Worm (Caenorhabditis elegans): ENCODE data around the gene emb-27.

ce11 chrII:8124867-8125266 lies 37.1 kb downstream of the emb-27 start, which contains the start of gene ire-1:
- TF ChIP-seq Y79H2A.3 (GFP tag; conservative IDR thresholded peaks at IDR 0.05) (no peak), F37B4.10 (GFP tag; IDR thresholded peaks at IDR 0.05) (no peak), D2030.7 (GFP tag; IDR thresholded peaks at IDR 0.05) (peak; percentile 12; the same call in 1 of the 2 replicates), pha-4 (tag; optimal IDR thresholded peaks at IDR 0.05) (peak; percentile 73), snpc-4 (GFP tag; optimal IDR thresholded peaks at IDR 0.05) (no peak), snpc-4 (tag; optimal IDR thresholded peaks at IDR 0.05) (peak in 1 of 4 experiments; percentile 55), snpc-1.1 (tag; optimal IDR thresholded peaks at IDR 0.05; ENCODE audit: insufficient read depth) (no peak), efl-1 (GFP tag; optimal IDR thresholded peaks at IDR 0.05) (no peak), egl-44 (GFP tag; IDR thresholded peaks at IDR 0.05) (no peak), egl-18 (GFP tag; IDR thresholded peaks at IDR 0.05) (no peak), nhr-90 (tag; optimal IDR thresholded peaks at IDR 0.05) (no peak), nfya-1 (tag; optimal IDR thresholded peaks at IDR 0.05; ENCODE audit: borderline replicate concordance, insufficient read depth) (no peak)
